Fruit fly (Drosophila melanogaster): Measurements from ENCODE around the gene tll.

Gene tll

dm6 chr3R:30806490-30807195 is 45.5 kb upstream of the tll start, which contains the start of the genes wts and dj-1beta (continued):
- TF ChIP-seq CG7786 (GFP tag; optimal IDR thresholded peaks at IDR 0.05) (no peak), ac (GFP tag; optimal IDR thresholded peaks at IDR 0.05) (no peak), usp (GFP tag; optimal IDR thresholded peaks at IDR 0.05) (no peak), esg (GFP tag; conservative IDR thresholded peaks at IDR 0.05) (no peak), lola (GFP tag; optimal IDR thresholded peaks at IDR 0.05) (no peak), CG2875 (GFP tag; optimal IDR thresholded peaks at IDR 0.05) (no peak), CG13296 (GFP tag; optimal IDR thresholded peaks at IDR 0.05) (no peak), chif (GFP tag; optimal IDR thresholded peaks at IDR 0.05) (no peak), rib (GFP tag; IDR thresholded peaks at IDR 0.05) (no peak), Pdp1 (GFP tag; optimal IDR thresholded peaks at IDR 0.05) (peak in 1 of 2 experiments; percentile 49), fu2 (GFP tag; optimal IDR thresholded peaks at IDR 0.05) (no peak), CG3995 (GFP tag; optimal IDR thresholded peaks at IDR 0.05) (peak; percentile 89), lab (GFP tag; optimal IDR thresholded peaks at IDR 0.05) (no peak), ato (GFP tag; IDR thresholded peaks at IDR 0.05; ENCODE audit: partially characterized antibody) (peak; percentile 92), dpn (GFP tag; optimal IDR thresholded peaks at IDR 0.05) (no peak), CG18619 (GFP tag; optimal IDR thresholded peaks at IDR 0.05) (no peak), CG15269 (tag; optimal IDR thresholded peaks at IDR 0.05) (no peak), CG5180 (GFP tag; optimal IDR thresholded peaks at IDR 0.05) (no peak), tio (GFP tag; optimal IDR thresholded peaks at IDR 0.05) (no peak), dm (GFP tag; optimal IDR thresholded peaks at IDR 0.05) (no peak), CG9797 (GFP tag; optimal IDR thresholded peaks at IDR 0.05) (no peak), prd (optimal IDR thresholded peaks at IDR 0.05) (no peak), prd (GFP tag; IDR thresholded peaks at IDR 0.05) (no peak), ase (GFP tag; IDR thresholded peaks at IDR 0.05) (no peak), CG4730 (GFP tag; IDR thresholded peaks at IDR 0.05) (no peak), CG4328 (GFP tag; optimal IDR thresholded peaks at IDR 0.05) (no peak), CG7839 (tag; optimal IDR thresholded peaks at IDR 0.05) (no peak), grn (GFP tag; optimal IDR thresholded peaks at IDR 0.05) (no peak), Asciz (GFP tag; optimal IDR thresholded peaks at IDR 0.05) (no peak), hth (optimal IDR thresholded peaks at IDR 0.05) (no peak), pita (GFP tag; optimal IDR thresholded peaks at IDR 0.05) (peak; percentile 66), CG4707 (GFP tag; optimal IDR thresholded peaks at IDR 0.05) (no peak), Myb (GFP tag; optimal IDR thresholded peaks at IDR 0.05) (no peak), pb (GFP tag; optimal IDR thresholded peaks at IDR 0.05) (no peak), CG10462 (GFP tag; optimal IDR thresholded peaks at IDR 0.05) (no peak), NK7.1 (GFP tag; optimal IDR thresholded peaks at IDR 0.05) (no peak), Ptx1 (GFP tag; IDR thresholded peaks at IDR 0.05) (no peak), CG11456 (GFP tag; IDR thresholded peaks at IDR 0.05) (no peak), sna (GFP tag; IDR thresholded peaks at IDR 0.05; ENCODE audit: partially characterized antibody) (peak; percentile 87), CG30431 (GFP tag; optimal IDR thresholded peaks at IDR 0.05) (no peak), ewg (GFP tag; optimal IDR thresholded peaks at IDR 0.05) (no peak), CG8359 (GFP tag; optimal IDR thresholded peaks at IDR 0.05; ENCODE audit: borderline replicate concordance) (no peak), CG13424 (tag; optimal IDR thresholded peaks at IDR 0.05) (no peak), twi (tag; optimal IDR thresholded peaks at IDR 0.05) (no peak), CG4424 (GFP tag; optimal IDR thresholded peaks at IDR 0.05) (no peak), Drgx (GFP tag; IDR thresholded peaks at IDR 0.05) (no peak), CrebB (tag; optimal IDR thresholded peaks at IDR 0.05) (no peak), nerfin-2 (GFP tag; IDR thresholded peaks at IDR 0.05; ENCODE audit: partially characterized antibody) (peak; percentile 81), otp (GFP tag; IDR thresholded peaks at IDR 0.05) (no peak), Nf-YC (tag; optimal IDR thresholded peaks at IDR 0.05) (no peak)
